Worm (Caenorhabditis elegans): Measurements from ENCODE around the gene fipr-15.

Gene fipr-15

DNA sequence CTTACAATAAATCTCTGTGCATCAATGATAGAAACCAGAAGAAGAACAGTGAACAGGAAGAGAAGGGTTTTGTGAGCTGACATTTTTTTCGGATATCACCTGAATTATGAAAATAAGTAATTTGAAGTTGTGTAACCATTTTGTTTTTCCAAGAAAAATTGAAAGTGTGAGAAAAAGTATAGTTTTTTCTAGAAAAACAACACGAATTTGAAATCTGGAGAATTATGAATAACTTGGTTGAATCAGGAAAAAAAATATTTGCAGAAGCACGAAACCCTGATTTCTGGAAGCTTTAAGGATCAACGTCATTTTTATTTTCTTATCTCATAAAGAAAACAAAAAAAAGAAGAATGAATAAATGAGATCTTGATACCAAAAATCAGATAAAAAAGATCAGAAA lies 5.8 kb upstream of the fipr-15 start, which contains the start of gene F13E9.12:
F13E9.12 (minus strand) TSS at position 101 of the 400 bp plus-strand sequence.
- no peak for TF ChIP-seq ztf-4 (tag; optimal IDR thresholded peaks at IDR 0.05)
- no peak for TF ChIP-seq tbx-2 (tag; optimal IDR thresholded peaks at IDR 0.05)
- peak; percentile 35 for TF ChIP-seq elt-1 (tag; optimal IDR thresholded peaks at IDR 0.05)
- no peak for TF ChIP-seq egl-5 (tag; optimal IDR thresholded peaks at IDR 0.05)
- no peak for TF ChIP-seq hmg-11 (tag; optimal IDR thresholded peaks at IDR 0.05)
- no peak for TF ChIP-seq skn-1 (tag; optimal IDR thresholded peaks at IDR 0.05)

DNA sequence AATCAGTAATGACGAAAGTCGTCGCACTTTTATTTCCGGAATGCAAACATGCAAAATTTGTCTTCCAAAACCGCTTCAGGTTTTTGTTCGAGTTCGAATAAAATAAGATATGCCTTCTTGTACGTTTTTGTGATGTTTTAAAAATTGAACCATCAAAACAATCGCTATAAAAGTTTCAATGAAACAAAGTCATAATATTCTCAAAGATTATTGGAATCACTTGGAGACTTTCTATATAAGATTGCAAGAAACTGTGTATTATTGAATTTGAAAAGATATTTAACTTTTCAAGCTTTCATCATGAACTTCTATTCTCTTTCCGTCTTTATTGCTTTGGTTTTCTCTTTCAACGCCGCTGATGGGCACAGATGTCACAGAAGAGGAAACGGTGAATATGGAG lies 3.5 kb upstream of the fipr-15 start, which contains the start of gene fipr-14:
fipr-14 (plus strand) TSS at position 301 of the 400 bp plus-strand sequence.
- TF ChIP-seq ceh-82 (tag; optimal IDR thresholded peaks at IDR 0.05) (no peak), fkh-2 (tag; optimal IDR thresholded peaks at IDR 0.05) (no peak), nhr-76 (tag; optimal IDR thresholded peaks at IDR 0.05) (no peak), unc-39 (tag; optimal IDR thresholded peaks at IDR 0.05) (no peak), hmg-11 (tag; optimal IDR thresholded peaks at IDR 0.05) (no peak), unc-62 (GFP tag; optimal IDR thresholded peaks at IDR 0.05) (no peak), pha-4 (tag; optimal IDR thresholded peaks at IDR 0.05) (no peak), egl-5 (tag; optimal IDR thresholded peaks at IDR 0.05) (no peak)

DNA sequence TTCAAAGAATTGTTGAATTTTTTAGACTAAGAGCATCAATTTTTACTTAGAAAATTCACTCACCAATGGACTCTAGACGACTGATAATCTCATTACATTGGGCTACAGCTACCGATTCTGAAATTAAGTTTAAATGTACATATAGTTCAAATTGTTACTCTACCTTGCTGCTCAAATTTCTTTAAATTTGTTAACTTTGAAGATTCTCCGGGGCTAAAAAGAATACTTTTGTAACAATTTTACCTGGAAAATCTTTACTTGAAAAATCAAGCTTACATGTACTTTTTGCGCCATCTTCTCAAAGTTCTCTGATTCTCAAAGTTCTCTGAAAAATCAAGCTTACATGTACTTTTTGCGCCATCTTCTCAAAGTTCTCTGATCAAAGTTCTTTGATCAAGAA lies 822 bp upstream of the fipr-15 start, which contains the start of gene sdz-13:
sdz-13 (minus strand) TSS at position 101 of the 400 bp plus-strand sequence.
- TF ChIP-seq elt-2 (tag; optimal IDR thresholded peaks at IDR 0.05), result no peak
- TF ChIP-seq lin-39 (tag; optimal IDR thresholded peaks at IDR 0.05), result no peak
- TF ChIP-seq lin-15B (tag; optimal IDR thresholded peaks at IDR 0.05), result no peak
- TF ChIP-seq mdl-1 (tag; optimal IDR thresholded peaks at IDR 0.05), result no peak
- TF ChIP-seq ZK546.5 (tag; optimal IDR thresholded peaks at IDR 0.05), result no peak
- TF ChIP-seq nhr-11 (tag; optimal IDR thresholded peaks at IDR 0.05), result no peak
- TF ChIP-seq tbx-2 (tag; optimal IDR thresholded peaks at IDR 0.05), result no peak
- TF ChIP-seq nfya-1 (tag; optimal IDR thresholded peaks at IDR 0.05; ENCODE audit: insufficient read depth), result no peak
- no peak for TF ChIP-seq ztf-4 (tag; optimal IDR thresholded peaks at IDR 0.05)
- no peak for TF ChIP-seq nhr-237 (tag; optimal IDR thresholded peaks at IDR 0.05)
- TF ChIP-seq elt-1 (tag; optimal IDR thresholded peaks at IDR 0.05), result no peak
- no peak for TF ChIP-seq nhr-43 (tag; optimal IDR thresholded peaks at IDR 0.05; ENCODE audit: poor library complexity, severe bottlenecking)
- TF ChIP-seq egl-5 (tag; optimal IDR thresholded peaks at IDR 0.05), result no peak

- TF ChIP-seq elt-2 (tag; optimal IDR thresholded peaks at IDR 0.05) (peak; percentile 67), eor-1 (tag; optimal IDR thresholded peaks at IDR 0.05) (no peak), ceh-28 (tag; optimal IDR thresholded peaks at IDR 0.05) (peak; percentile 18), ztf-4 (tag; optimal IDR thresholded peaks at IDR 0.05) (no peak)
These were observed 866 bp downstream of the fipr-15 start, which contains the start of gene F13E9.13 for ce11 chrIV:10881230-10881629. Gene F13E9.13 (plus strand): TSS chrIV:10881546.

- TF ChIP-seq ceh-82 (tag; optimal IDR thresholded peaks at IDR 0.05), result no peak
- TF ChIP-seq sea-2 (GFP tag; optimal IDR thresholded peaks at IDR 0.05), result no peak
- TF ChIP-seq ama-1 (optimal IDR thresholded peaks at IDR 0.05), result no peak
- no peak for TF ChIP-seq nhr-25 (tag; optimal IDR thresholded peaks at IDR 0.05)
- TF ChIP-seq fkh-2 (tag; optimal IDR thresholded peaks at IDR 0.05), result no peak
- TF ChIP-seq nhr-11 (tag; optimal IDR thresholded peaks at IDR 0.05), result no peak
- no peak for TF ChIP-seq egl-27 (tag; optimal IDR thresholded peaks at IDR 0.05)
- TF ChIP-seq ceh-9 (tag; optimal IDR thresholded peaks at IDR 0.05), result no peak
- TF ChIP-seq ztf-4 (tag; optimal IDR thresholded peaks at IDR 0.05), result no peak
- TF ChIP-seq unc-39 (tag; optimal IDR thresholded peaks at IDR 0.05), result no peak
- no peak for TF ChIP-seq daf-12 (tag; optimal IDR thresholded peaks at IDR 0.05)
- TF ChIP-seq R02D3.7 (tag; optimal IDR thresholded peaks at IDR 0.05), result no peak
- TF ChIP-seq nhr-76 (tag; optimal IDR thresholded peaks at IDR 0.05), result no peak
- TF ChIP-seq lin-39 (tag; optimal IDR thresholded peaks at IDR 0.05), result no peak
- TF ChIP-seq fos-1 (tag; optimal IDR thresholded peaks at IDR 0.05), result no peak
- no peak for TF ChIP-seq elt-2 (tag; optimal IDR thresholded peaks at IDR 0.05)
- TF ChIP-seq elt-1 (tag; optimal IDR thresholded peaks at IDR 0.05), result no peak
These were observed 3.9 kb downstream of the fipr-15 start, which contains the start of gene F13E9.5 for ce11 chrIV:10884263-10884662. Gene F13E9.5 (minus strand): TSS chrIV:10884363.

DNA sequence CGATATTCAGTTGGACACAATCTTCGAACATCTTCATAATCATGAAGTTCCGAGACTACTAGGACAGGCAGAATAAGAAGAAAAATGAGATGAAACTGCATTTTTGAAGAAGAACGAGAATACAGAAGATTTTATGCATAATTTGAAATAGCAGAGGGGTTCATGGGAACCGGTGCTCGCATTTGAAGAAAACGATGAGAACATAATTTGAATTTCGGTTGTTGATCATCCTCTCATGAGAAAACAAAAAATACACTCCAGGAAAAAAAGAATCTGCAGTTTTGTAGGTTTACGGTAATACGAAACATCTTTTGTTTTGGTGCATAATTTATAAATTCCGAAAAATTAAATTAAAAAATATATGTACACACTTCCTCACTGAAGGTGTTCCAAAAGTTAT lies 5.6 kb downstream of the fipr-15 start, which contains the start of gene srlf-11:
srlf-11 (minus strand) TSS at position 101 of the 400 bp plus-strand sequence.
- no peak for TF ChIP-seq elt-2 (tag; optimal IDR thresholded peaks at IDR 0.05)
- no peak for TF ChIP-seq ceh-16 (tag; optimal IDR thresholded peaks at IDR 0.05)
- TF ChIP-seq nhr-77 (tag; optimal IDR thresholded peaks at IDR 0.05), result no peak
- no peak for TF ChIP-seq nhr-11 (tag; optimal IDR thresholded peaks at IDR 0.05)
- TF ChIP-seq sea-2 (GFP tag; optimal IDR thresholded peaks at IDR 0.05), result no peak
- TF ChIP-seq ZK546.5 (tag; optimal IDR thresholded peaks at IDR 0.05), result no peak
- TF ChIP-seq fkh-2 (tag; optimal IDR thresholded peaks at IDR 0.05), result no peak
- no peak for TF ChIP-seq pqm-1 (tag; optimal IDR thresholded peaks at IDR 0.05)
- TF ChIP-seq R02D3.7 (tag; optimal IDR thresholded peaks at IDR 0.05), result no peak
- no peak for TF ChIP-seq aly-2 (tag; optimal IDR thresholded peaks at IDR 0.05)
- no peak for TF ChIP-seq nhr-12 (tag; optimal IDR thresholded peaks at IDR 0.05)
- no peak for TF ChIP-seq ceh-82 (tag; optimal IDR thresholded peaks at IDR 0.05)
- TF ChIP-seq mdl-1 (tag; optimal IDR thresholded peaks at IDR 0.05), result no peak
- TF ChIP-seq fos-1 (tag; optimal IDR thresholded peaks at IDR 0.05), result no peak
- TF ChIP-seq lin-39 (tag; optimal IDR thresholded peaks at IDR 0.05), result no peak
- TF ChIP-seq ceh-9 (tag; optimal IDR thresholded peaks at IDR 0.05), result no peak

Data from whole organism, L3 larva.